Fruit fly (Drosophila melanogaster) whole organism, prepupa: ENCODE results near the gene CG18788.

ENCODE experiments used
- Blimp-1 ChIP-seq: fragments of 200-800 bp; sonication (Bioruptor generic); optimal IDR thresholded peaks from 3 replicates; lab custom pipeline; 2017; ENCODE audit warnings: missing biosample characterization, missing genetic modification characterization, mild to moderate bottlenecking, moderate library complexity, missing genetic modification reagents
- CG10631 ChIP-seq: fragments of 200-800 bp; sonication (Bioruptor generic); optimal IDR thresholded peaks from 2 replicates; lab custom pipeline; 2016; ENCODE audit warnings: missing biosample characterization, missing genetic modification characterization
- CG15336 ChIP-seq: fragments of 200-800 bp; sonication (Bioruptor generic); IDR thresholded peaks from 2 replicates; pipeline ENCODE4 v1.3.6; 2022; ENCODE audit warnings: missing biosample characterization, missing genetic modification characterization
- CG31627 ChIP-seq: fragments of 200-800 bp; sonication (Bioruptor generic); optimal IDR thresholded peaks from 3 replicates; lab custom pipeline; 2016; ENCODE audit warnings: missing biosample characterization, missing genetic modification characterization
- CG3919 ChIP-seq: fragments of 200-800 bp; sonication (Bioruptor generic); optimal IDR thresholded peaks from 3 replicates; lab custom pipeline; 2016; ENCODE audit warnings: missing biosample characterization, missing genetic modification characterization
- CG4318 ChIP-seq: fragments of 200-800 bp; sonication (Bioruptor generic); optimal IDR thresholded peaks from 3 replicates; lab custom pipeline; 2017; ENCODE audit warnings: missing biosample characterization, mild to moderate bottlenecking, missing genetic modification characterization
- CG7368 ChIP-seq: fragments of 200-800 bp; sonication (Bioruptor generic); optimal IDR thresholded peaks from 3 replicates; lab custom pipeline; 2016; ENCODE audit warnings: missing biosample characterization, missing genetic modification characterization
- Eip75B ChIP-seq: fragments of 200-800 bp; sonication (Bioruptor generic); optimal IDR thresholded peaks from 3 replicates; lab custom pipeline; 2016; ENCODE audit warnings: missing biosample characterization, missing genetic modification characterization
- Eip78C ChIP-seq: fragments of 200-800 bp; sonication (Bioruptor generic); peaks from one replicate; lab custom pipeline; 2016; ENCODE audit warnings: missing biosample characterization, missing genetic modification characterization
- Ets21C ChIP-seq: fragments of 200-800 bp; sonication (Bioruptor generic); optimal IDR thresholded peaks from 3 replicates; lab custom pipeline; 2016; ENCODE audit warnings: missing biosample characterization, missing genetic modification characterization
- Ets96B ChIP-seq: fragments of 200-800 bp; optimal IDR thresholded peaks from 2 replicates; lab custom pipeline; 2019; ENCODE audit warnings: missing biosample characterization, mild to moderate bottlenecking, missing genetic modification characterization, moderate library complexity
- Hr4 ChIP-seq: fragments of 200-800 bp; sonication (Bioruptor generic); optimal IDR thresholded peaks from 3 replicates; lab custom pipeline; 2016; ENCODE audit warnings: missing biosample characterization, missing genetic modification characterization
- OdsH ChIP-seq: fragments of 200-800 bp; sonication (Bioruptor generic); optimal IDR thresholded peaks from 3 replicates; lab custom pipeline; 2016; ENCODE audit warnings: missing biosample characterization, missing genetic modification characterization
- Sox102F ChIP-seq: fragments of 200-800 bp; sonication (Bioruptor generic); optimal IDR thresholded peaks from 2 replicates; lab custom pipeline; 2016; ENCODE audit warnings: missing biosample characterization, mild to moderate bottlenecking, missing genetic modification characterization
- achi ChIP-seq: fragments of 200-800 bp; sonication (Bioruptor generic); optimal IDR thresholded peaks from 3 replicates; lab custom pipeline; 2016; ENCODE audit warnings: missing biosample characterization, missing genetic modification characterization
- cyc ChIP-seq: fragments of 200-800 bp; sonication (Bioruptor generic); optimal IDR thresholded peaks from 3 replicates; lab custom pipeline; 2016; ENCODE audit warnings: missing biosample characterization, missing genetic modification characterization
- dsx ChIP-seq: fragments of 200-800 bp; optimal IDR thresholded peaks from 3 replicates; lab custom pipeline; 2019; ENCODE audit warnings: missing biosample characterization, mild to moderate bottlenecking, missing genetic modification characterization, moderate library complexity; ENCODE audit not compliant: poor library complexity, severe bottlenecking
- esn ChIP-seq: fragments of 200-800 bp; sonication (Bioruptor generic); optimal IDR thresholded peaks from 2 replicates; lab custom pipeline; 2016; ENCODE audit warnings: missing biosample characterization, mild to moderate bottlenecking, missing genetic modification characterization, moderate library complexity
- ss ChIP-seq, 2 experiments: fragments of 200-800 bp; sonication (Bioruptor generic); optimal IDR thresholded peaks; 2 replicates in 1 of 2; 3 replicates in 1 of 2; lab custom pipeline; 2017 to 2018; ENCODE audit warnings: mild to moderate bottlenecking in 2 of 2, missing biosample characterization in 2 of 2, missing genetic modification characterization in 2 of 2, moderate library complexity in 1 of 2

Gene CG18788

dm6 chr2L:12085010-12085409 is 51.0 kb downstream of the CG18788 start:
- TF ChIP-seq Eip75B (GFP tag; lab: Kevin White, UChicago) (no peak), Hr4 (GFP tag; lab: Kevin White, UChicago) (no peak), Sox102F (GFP tag; lab: Kevin White, UChicago) (no peak), Blimp-1 (GFP tag; lab: Kevin White, UChicago) (no peak), CG15336 (GFP tag; lab: Robert Waterston, UW) (no peak), CG3919 (GFP tag; lab: Kevin White, UChicago) (no peak), OdsH (GFP tag; lab: Kevin White, UChicago) (no peak), ss (GFP tag; optimal IDR thresholded peaks at IDR 0.05; lab: Kevin White, UChicago) (no peak), esn (GFP tag; lab: Kevin White, UChicago) (no peak), achi (GFP tag; lab: Kevin White, UChicago) (no peak), CG10631 (no peak), CG7368 (GFP tag; lab: Kevin White, UChicago) (no peak), dsx (GFP tag; lab: Kevin White, UChicago) (no peak), CG4318 (GFP tag; lab: Kevin White, UChicago) (no peak), Ets96B (tag; lab: Kevin White, UChicago) (no peak), cyc (GFP tag; lab: Kevin White, UChicago) (no peak), Eip78C (no peak), Ets21C (GFP tag; lab: Kevin White, UChicago) (no peak), CG31627 (no peak)
- TF ChIP-seq, all 60 proteins: peak for 0
